Fruit fly (Drosophila melanogaster): ENCODE measurements around the gene CG8461.

Gene CG8461

DNA sequence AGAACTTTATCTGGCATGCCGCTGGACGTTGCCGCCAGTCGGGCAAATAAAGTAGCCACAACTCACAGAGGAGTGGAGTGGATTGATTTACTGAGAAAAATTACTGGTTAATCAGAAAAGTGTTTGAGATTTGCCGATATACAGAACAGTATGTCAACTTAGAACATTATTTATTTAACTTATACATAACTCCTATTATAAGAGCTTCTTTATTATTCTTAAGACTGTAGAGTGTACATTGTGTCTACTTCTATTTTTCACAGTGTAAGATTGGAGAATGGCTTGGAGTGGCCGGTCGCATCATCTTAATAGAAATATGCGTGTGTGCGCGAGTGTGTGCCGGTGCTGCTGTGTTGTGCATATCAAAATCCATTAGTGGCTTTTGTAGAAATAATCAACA lies 42.8 kb downstream of the CG8461 start (continued):
- no peak for TF ChIP-seq Hey (tag; optimal IDR thresholded peaks at IDR 0.05)
- TF ChIP-seq CG3407 (GFP tag; optimal IDR thresholded peaks at IDR 0.05): peak; percentile 35
- TF ChIP-seq sr (GFP tag; IDR thresholded peaks at IDR 0.05): no peak
- no peak for TF ChIP-seq amos (GFP tag; IDR thresholded peaks at IDR 0.05; ENCODE audit: partially characterized antibody)
- no peak for TF ChIP-seq lab (GFP tag; optimal IDR thresholded peaks at IDR 0.05)
- TF ChIP-seq rib (GFP tag; IDR thresholded peaks at IDR 0.05): no peak
- peak in 1 of 2 experiments; percentile 26 for TF ChIP-seq Hr51 (GFP tag; optimal IDR thresholded peaks at IDR 0.05)
- peak; percentile 56 for TF ChIP-seq Blimp-1 (GFP tag; optimal IDR thresholded peaks at IDR 0.05)
- TF ChIP-seq Atf-2 (GFP tag; optimal IDR thresholded peaks at IDR 0.05): no peak
- TF ChIP-seq grn (GFP tag; optimal IDR thresholded peaks at IDR 0.05): no peak
- no peak for TF ChIP-seq eyg (GFP tag; optimal IDR thresholded peaks at IDR 0.05)
- TF ChIP-seq Oli (tag; optimal IDR thresholded peaks at IDR 0.05): peak; percentile 64
- no peak for TF ChIP-seq Mad (GFP tag; optimal IDR thresholded peaks at IDR 0.05)
- no peak for TF ChIP-seq tup (GFP tag; optimal IDR thresholded peaks at IDR 0.05)
- peak; percentile 38 for TF ChIP-seq bab2 (GFP tag; optimal IDR thresholded peaks at IDR 0.05)
- TF ChIP-seq CG17328 (GFP tag; IDR thresholded peaks at IDR 0.05): peak; percentile 68
- TF ChIP-seq CG3838 (GFP tag; optimal IDR thresholded peaks at IDR 0.05): no peak
- TF ChIP-seq CG9437 (GFP tag; optimal IDR thresholded peaks at IDR 0.05): no peak
- no peak for TF ChIP-seq Bdp1 (GFP tag; optimal IDR thresholded peaks at IDR 0.05)
- TF ChIP-seq Doc2 (GFP tag; IDR thresholded peaks at IDR 0.05): no peak
- TF ChIP-seq sna (GFP tag; IDR thresholded peaks at IDR 0.05; ENCODE audit: partially characterized antibody): no peak
- TF ChIP-seq CG13894 (tag; optimal IDR thresholded peaks at IDR 0.05): no peak
- TF ChIP-seq CG10959 (GFP tag; IDR thresholded peaks at IDR 0.05): no peak
- no peak for TF ChIP-seq maf-S (GFP tag; optimal IDR thresholded peaks at IDR 0.05)
- TF ChIP-seq Lhr (GFP tag; optimal IDR thresholded peaks at IDR 0.05): peak; percentile 1
- TF ChIP-seq Side (GFP tag; optimal IDR thresholded peaks at IDR 0.05): no peak
- TF ChIP-seq slbo (GFP tag; IDR thresholded peaks at IDR 0.05): 0 out of 2 replicates have a peak, but pooled peaks have one; percentile 24
- no peak for TF ChIP-seq CG17912 (GFP tag; optimal IDR thresholded peaks at IDR 0.05)
- peak; percentile 4 for TF ChIP-seq CG7556 (GFP tag; optimal IDR thresholded peaks at IDR 0.05)
- no peak for TF ChIP-seq exex (tag; optimal IDR thresholded peaks at IDR 0.05)
- TF ChIP-seq BEAF-32 (GFP tag; optimal IDR thresholded peaks at IDR 0.05): no peak
- no peak for TF ChIP-seq onecut (GFP tag; IDR thresholded peaks at IDR 0.05)
- no peak for TF ChIP-seq CG42726 (GFP tag; IDR thresholded peaks at IDR 0.05; ENCODE audit: partially characterized antibody)
- peak; percentile 43; the same call in 1 of the 2 replicates for TF ChIP-seq CG6689 (GFP tag; IDR thresholded peaks at IDR 0.05)
- no peak for TF ChIP-seq Nf-YA (GFP tag; IDR thresholded peaks at IDR 0.05)
- TF ChIP-seq CG9876 (GFP tag; optimal IDR thresholded peaks at IDR 0.05): no peak
- TF ChIP-seq Dip3 (GFP tag; optimal IDR thresholded peaks at IDR 0.05): no peak
- no peak for TF ChIP-seq disco-r (GFP tag; optimal IDR thresholded peaks at IDR 0.05)
- TF ChIP-seq bcd (GFP tag; optimal IDR thresholded peaks at IDR 0.05): no peak
- TF ChIP-seq CG12155 (GFP tag; optimal IDR thresholded peaks at IDR 0.05): no peak
- no peak for TF ChIP-seq ato (GFP tag; IDR thresholded peaks at IDR 0.05; ENCODE audit: partially characterized antibody)
- TF ChIP-seq dati (GFP tag; IDR thresholded peaks at IDR 0.05): no peak
- no peak for TF ChIP-seq knrl (GFP tag; IDR thresholded peaks at IDR 0.05; ENCODE audit: partially characterized antibody)
- no peak for TF ChIP-seq NC2β (GFP tag; optimal IDR thresholded peaks at IDR 0.05)
- TF ChIP-seq CG7745 (tag; optimal IDR thresholded peaks at IDR 0.05): no peak
- TF ChIP-seq CG17829 (tag; optimal IDR thresholded peaks at IDR 0.05): peak; percentile 49
- TF ChIP-seq Fer3 (tag; optimal IDR thresholded peaks at IDR 0.05): no peak
- no peak for TF ChIP-seq kah (GFP tag; optimal IDR thresholded peaks at IDR 0.05)
- peak; percentile 15 for TF ChIP-seq CG4820 (GFP tag; optimal IDR thresholded peaks at IDR 0.05)
- TF ChIP-seq shn (GFP tag; optimal IDR thresholded peaks at IDR 0.05): no peak
- TF ChIP-seq Ets65A (GFP tag): peak; percentile 80
